Fruit fly (Drosophila melanogaster): ENCODE results near the gene CG31687.

dm6 chr2L:20481139-20481858 lies 31.3 kb downstream of the CG31687 start:
- TF ChIP-seq cnc (optimal IDR thresholded peaks at IDR 0.05) (no peak), Mnt (GFP tag; optimal IDR thresholded peaks at IDR 0.05) (no peak)
